Worm (Caenorhabditis elegans): ENCODE results near the gene rbm-7.
A peak's percentile ranks its signal among the peaks of the same experiment; 100 is the strongest.

Gene rbm-7

ce11 chrIII:12932776-12933175 lies 1.1 kb upstream of the rbm-7 start:
- TF ChIP-seq ceh-18 (tag; optimal IDR thresholded peaks at IDR 0.05): no peak
- TF ChIP-seq fkh-6 (tag; optimal IDR thresholded peaks at IDR 0.05): no peak
- no peak for TF ChIP-seq ceh-2 (tag; optimal IDR thresholded peaks at IDR 0.05)
- no peak for TF ChIP-seq nhr-11 (tag; optimal IDR thresholded peaks at IDR 0.05)
- no peak for TF ChIP-seq dve-1 (tag; optimal IDR thresholded peaks at IDR 0.05)
- TF ChIP-seq K09A11.1 (tag; optimal IDR thresholded peaks at IDR 0.05; ENCODE audit: insufficient read depth): no peak
- TF ChIP-seq nhr-232 (tag; optimal IDR thresholded peaks at IDR 0.05): no peak
- no peak for TF ChIP-seq lin-11 (tag; optimal IDR thresholded peaks at IDR 0.05)
- TF ChIP-seq npax-4 (tag; optimal IDR thresholded peaks at IDR 0.05): no peak
- TF ChIP-seq sdc-2 (tag; optimal IDR thresholded peaks at IDR 0.05): no peak

- no peak for TF ChIP-seq fax-1 (tag; optimal IDR thresholded peaks at IDR 0.05)
- TF ChIP-seq unc-3 (GFP tag; conservative IDR thresholded peaks at IDR 0.05): no peak
- no peak for TF ChIP-seq unc-3 (tag; optimal IDR thresholded peaks at IDR 0.05)
- no peak for TF ChIP-seq C08G9.2 (tag; optimal IDR thresholded peaks at IDR 0.05)
- no peak for TF ChIP-seq zip-5 (tag; optimal IDR thresholded peaks at IDR 0.05)
- TF ChIP-seq hlh-30 (tag; optimal IDR thresholded peaks at IDR 0.05; ENCODE audit: insufficient read depth): no peak
- no peak for TF ChIP-seq hlh-13 (GFP tag; optimal IDR thresholded peaks at IDR 0.05)
- no peak for TF ChIP-seq ceh-19 (GFP tag; optimal IDR thresholded peaks at IDR 0.05)
- no peak for TF ChIP-seq odd-2 (tag; optimal IDR thresholded peaks at IDR 0.05)
These were observed 559 bp downstream of the rbm-7 start for ce11 chrIII:12931108-12931507.

ce11 chrIII:12929573-12929972 lies 2.1 kb downstream of the rbm-7 start, which contains the start of gene Y37D8A.19:
Gene Y37D8A.19 (plus strand): TSS chrIII:12929873.
- no peak for TF ChIP-seq fkh-10 (GFP tag; optimal IDR thresholded peaks at IDR 0.05)
- TF ChIP-seq K09A11.1 (tag; optimal IDR thresholded peaks at IDR 0.05; ENCODE audit: insufficient read depth): no peak
- TF ChIP-seq ceh-22 (tag; optimal IDR thresholded peaks at IDR 0.05): no peak
- TF ChIP-seq ceh-18 (tag; optimal IDR thresholded peaks at IDR 0.05): no peak
- no peak for TF ChIP-seq lin-11 (tag; optimal IDR thresholded peaks at IDR 0.05)

- TF ChIP-seq tbx-7 (tag; optimal IDR thresholded peaks at IDR 0.05) (no peak), hlh-6 (tag; optimal IDR thresholded peaks at IDR 0.05) (no peak), ceh-34 (tag; optimal IDR thresholded peaks at IDR 0.05) (no peak), fax-1 (tag; optimal IDR thresholded peaks at IDR 0.05) (no peak), elt-2 (tag; optimal IDR thresholded peaks at IDR 0.05) (peak; percentile 8), unc-42 (tag; optimal IDR thresholded peaks at IDR 0.05) (peak; percentile 61), dmd-4 (tag; optimal IDR thresholded peaks at IDR 0.05; ENCODE audit: borderline replicate concordance) (no peak), ceh-48 (tag; optimal IDR thresholded peaks at IDR 0.05) (no peak), F13H6.1 (tag; optimal IDR thresholded peaks at IDR 0.05) (no peak), pax-1 (tag; optimal IDR thresholded peaks at IDR 0.05) (peak; percentile 6)
These were observed 5.6 kb downstream of the rbm-7 start, which contains the start of the genes npp-25 and mrps-10 for ce11 chrIII:12925947-12926607. Gene npp-25 (minus strand): TSS chrIII:12925997. Gene mrps-10 (plus strand): TSS chrIII:12926557.

- TF ChIP-seq ceh-48 (tag; optimal IDR thresholded peaks at IDR 0.05): no peak
- no peak for TF ChIP-seq pat-9 (tag; optimal IDR thresholded peaks at IDR 0.05)
- TF ChIP-seq nfya-1 (tag; optimal IDR thresholded peaks at IDR 0.05): peak; percentile 85
These were observed 10.9 kb downstream of the rbm-7 start for ce11 chrIII:12920810-12921209.

- TF ChIP-seq unc-86 (tag; optimal IDR thresholded peaks at IDR 0.05) (no peak), sdc-2 (tag; optimal IDR thresholded peaks at IDR 0.05) (no peak), che-1 (tag; optimal IDR thresholded peaks at IDR 0.05) (no peak), C38D4.7 (GFP tag; optimal IDR thresholded peaks at IDR 0.05) (no peak), pag-3 (tag; optimal IDR thresholded peaks at IDR 0.05; ENCODE audit: borderline replicate concordance) (no peak), K02D7.2 (tag; optimal IDR thresholded peaks at IDR 0.05) (no peak), nfya-1 (tag; optimal IDR thresholded peaks at IDR 0.05) (peak; percentile 49), Y22D7AL.16 (tag; optimal IDR thresholded peaks at IDR 0.05) (no peak), hlh-15 (tag; optimal IDR thresholded peaks at IDR 0.05) (no peak), ceh-22 (tag; optimal IDR thresholded peaks at IDR 0.05) (no peak), ref-2 (tag; optimal IDR thresholded peaks at IDR 0.05) (no peak), mec-3 (tag; optimal IDR thresholded peaks at IDR 0.05; ENCODE audit: borderline replicate concordance) (no peak), sox-4 (tag; optimal IDR thresholded peaks at IDR 0.05) (no peak), ets-4 (tag; optimal IDR thresholded peaks at IDR 0.05) (peak; percentile 8), ceh-2 (tag; optimal IDR thresholded peaks at IDR 0.05) (peak; percentile 53)
These were observed 11.8 kb downstream of the rbm-7 start for ce11 chrIII:12919882-12920281.
